Worm (Caenorhabditis elegans) whole organism, late embryonic: ENCODE data around the gene srh-11.
A peak's percentile ranks its signal among the peaks of the same experiment; 100 is the strongest.

Source experiments
- C08G9.2 ChIP-seq: sonication (generic microtip); optimal IDR thresholded peaks from 2 replicates; lab custom pipeline; 2016; ENCODE audit warnings: mild to moderate bottlenecking, missing genetic modification characterization, moderate library complexity, missing compliant biosample characterization
- K09A11.1 ChIP-seq: sonication (generic microtip); optimal IDR thresholded peaks from 2 replicates; lab custom pipeline; 2017; ENCODE audit warnings: antibody characterized with exemption, mild to moderate bottlenecking, missing genetic modification characterization, missing compliant biosample characterization; ENCODE audit not compliant: insufficient read depth
- T23F11.4 ChIP-seq: fragments of 200-800 bp; sonication (Bioruptor generic); optimal IDR thresholded peaks from 2 replicates; lab custom pipeline; 2018; ENCODE audit warnings: mild to moderate bottlenecking, missing genetic modification characterization, missing compliant biosample characterization
- ahr-1 ChIP-seq: sonication (generic microtip); optimal IDR thresholded peaks from 2 replicates; lab custom pipeline; 2016; ENCODE audit warnings: missing genetic modification characterization, missing compliant biosample characterization
- ama-1 ChIP-seq: fragments of 150-350 bp; optimal IDR thresholded peaks from 2 replicates; lab custom pipeline; 2014
- ceh-18 ChIP-seq: sonication (generic microtip); optimal IDR thresholded peaks from 2 replicates; lab custom pipeline; 2016; ENCODE audit warnings: missing genetic modification characterization, missing compliant biosample characterization
- ceh-2 ChIP-seq: sonication (generic microtip); optimal IDR thresholded peaks from 2 replicates; lab custom pipeline; 2016; ENCODE audit warnings: missing genotype, missing genetic modification characterization, missing compliant biosample characterization
- ceh-22 ChIP-seq: sonication (generic microtip); optimal IDR thresholded peaks from 2 replicates; lab custom pipeline; 2017; ENCODE audit warnings: missing biosample characterization, missing genetic modification characterization
- ceh-24 ChIP-seq: sonication (generic microtip); optimal IDR thresholded peaks from 2 replicates; lab custom pipeline; 2016; ENCODE audit warnings: mild to moderate bottlenecking, missing genetic modification characterization, missing compliant biosample characterization
- ceh-31 ChIP-seq: sonication (generic microtip); optimal IDR thresholded peaks from 2 replicates; lab custom pipeline; 2016; ENCODE audit warnings: missing genetic modification characterization, missing compliant biosample characterization
- ceh-45 ChIP-seq: fragments of 200-800 bp; sonication (Bioruptor generic); IDR thresholded peaks from 2 replicates; pipeline ENCODE4 v1.3.6; 2022; ENCODE audit warnings: missing genetic modification reagents, missing genetic modification characterization, missing compliant biosample characterization
- ceh-6 ChIP-seq: fragments of 200-800 bp; sonication (Bioruptor generic); optimal IDR thresholded peaks from 2 replicates; lab custom pipeline; 2018; ENCODE audit warnings: mild to moderate bottlenecking, missing genetic modification characterization, missing compliant biosample characterization
- dmd-4 ChIP-seq: sonication (generic microtip); optimal IDR thresholded peaks from 2 replicates; lab custom pipeline; 2016; ENCODE audit warnings: borderline replicate concordance, missing genetic modification characterization, missing compliant biosample characterization
- dve-1 ChIP-seq: sonication (generic microtip); optimal IDR thresholded peaks from 2 replicates; lab custom pipeline; 2017; ENCODE audit warnings: antibody characterized with exemption, mild to moderate bottlenecking, missing genetic modification characterization, missing compliant biosample characterization
- elt-4 ChIP-seq: sonication (generic microtip); optimal IDR thresholded peaks from 2 replicates; lab custom pipeline; 2016; ENCODE audit warnings: missing genetic modification characterization, missing compliant biosample characterization
- fax-1 ChIP-seq: sonication (generic microtip); optimal IDR thresholded peaks from 2 replicates; lab custom pipeline; 2016; ENCODE audit warnings: missing genotype, missing genetic modification characterization, missing compliant biosample characterization
- gmeb-2 ChIP-seq: sonication (generic microtip); optimal IDR thresholded peaks from 2 replicates; lab custom pipeline; 2016; ENCODE audit warnings: missing genetic modification characterization, inconsistent platforms, missing compliant biosample characterization
- madf-2 ChIP-seq: sonication (generic microtip); optimal IDR thresholded peaks from 2 replicates; lab custom pipeline; 2017; ENCODE audit warnings: missing genetic modification characterization, missing compliant biosample characterization
- mec-3 ChIP-seq: sonication (generic microtip); optimal IDR thresholded peaks from 2 replicates; lab custom pipeline; 2016; ENCODE audit warnings: borderline replicate concordance, missing genetic modification characterization, missing compliant biosample characterization
- nfya-1 ChIP-seq: sonication (generic microtip); optimal IDR thresholded peaks from 2 replicates; lab custom pipeline; 2017; ENCODE audit warnings: missing genetic modification characterization, mild to moderate bottlenecking, missing compliant biosample characterization, antibody characterized with exemption, moderate library complexity
- nhr-11 ChIP-seq: fragments of 150-350 bp; optimal IDR thresholded peaks from 2 replicates; lab custom pipeline; 2014; ENCODE audit warnings: missing biosample characterization, missing genetic modification characterization
- nhr-232 ChIP-seq: sonication (generic microtip); optimal IDR thresholded peaks from 2 replicates; lab custom pipeline; 2016; ENCODE audit warnings: missing genetic modification characterization, missing compliant biosample characterization
- odd-2 ChIP-seq: sonication (generic microtip); optimal IDR thresholded peaks from 2 replicates; lab custom pipeline; 2017; ENCODE audit warnings: antibody characterized with exemption, mild to moderate bottlenecking, missing genetic modification characterization, missing compliant biosample characterization
- pag-3 ChIP-seq: sonication (generic microtip); optimal IDR thresholded peaks from 2 replicates; lab custom pipeline; 2016; ENCODE audit warnings: missing compliant biosample characterization, missing genetic modification characterization, borderline replicate concordance
- pax-1 ChIP-seq: fragments of 150-350 bp; optimal IDR thresholded peaks from 2 replicates; lab custom pipeline; 2014; ENCODE audit warnings: missing biosample characterization, missing genetic modification characterization
- pha-4 ChIP-seq: fragments of 150-350 bp; optimal IDR thresholded peaks from 2 replicates; lab custom pipeline; 2018; ENCODE audit warnings: missing biosample characterization, missing genetic modification reagents, missing genetic modification characterization
- pqm-1 ChIP-seq: sonication (generic microtip); optimal IDR thresholded peaks from 2 replicates; lab custom pipeline; 2016; ENCODE audit warnings: missing genetic modification characterization, missing compliant biosample characterization
- ref-2 ChIP-seq: sonication (generic microtip); optimal IDR thresholded peaks from 2 replicates; lab custom pipeline; 2016; ENCODE audit warnings: missing genetic modification characterization, missing compliant biosample characterization
- sdc-2 ChIP-seq: sonication (generic microtip); optimal IDR thresholded peaks from 2 replicates; lab custom pipeline; 2016; ENCODE audit warnings: missing genotype, missing genetic modification characterization, missing compliant biosample characterization
- sox-2 ChIP-seq: fragments of 200-800 bp; sonication (Bioruptor generic); IDR thresholded peaks from 2 replicates; pipeline ENCODE4 v1.3.6; 2022; ENCODE audit warnings: missing genetic modification reagents, missing genetic modification characterization, missing compliant biosample characterization
- sox-4 ChIP-seq: sonication (generic microtip); optimal IDR thresholded peaks from 2 replicates; lab custom pipeline; 2017; ENCODE audit warnings: mild to moderate bottlenecking, missing genetic modification characterization, inconsistent platforms, missing compliant biosample characterization
- tbx-2 ChIP-seq: sonication (generic microtip); optimal IDR thresholded peaks from 2 replicates; lab custom pipeline; 2016; ENCODE audit warnings: missing genetic modification characterization, missing compliant biosample characterization
- ttx-3 ChIP-seq: sonication (generic microtip); optimal IDR thresholded peaks from 2 replicates; lab custom pipeline; 2016; ENCODE audit warnings: missing genetic modification reagents, missing genetic modification characterization, missing compliant biosample characterization
- unc-42 ChIP-seq: sonication (generic microtip); optimal IDR thresholded peaks from 2 replicates; lab custom pipeline; 2016; ENCODE audit warnings: missing genotype, missing genetic modification characterization, missing compliant biosample characterization
- unc-55 ChIP-seq: sonication (generic microtip); optimal IDR thresholded peaks from 2 replicates; lab custom pipeline; 2017; ENCODE audit warnings: missing biosample characterization, missing genetic modification reagents, missing genetic modification characterization

srh-11 gene

ce11 chrX:8286164-8286563 is 32.7 kb downstream of the srh-11 start:
- TF ChIP-seq ama-1 (lab: Kevin White, UChicago) (no peak), gmeb-2 (tag; lab: Kevin White, UChicago) (no peak)

ce11 chrX:8285169-8285796 is 33.6 kb downstream of the srh-11 start, which contains the start of the genes fis-2 and F13B9.2:
Gene fis-2, minus strand, starts transcription at chrX:8285219.
Gene F13B9.2, plus strand, starts transcription at chrX:8285683.
- TF ChIP-seq fax-1 (no peak), ceh-24 (tag; lab: Kevin White, UChicago) (no peak), dmd-4 (tag; lab: Kevin White, UChicago) (no peak), unc-55 (GFP tag; lab: Kevin White, UChicago) (no peak)

ce11 chrX:8284003-8284402 is 34.8 kb downstream of the srh-11 start:
- no peak for TF ChIP-seq pqm-1 (tag; lab: Kevin White, UChicago)
- no peak for TF ChIP-seq ahr-1 (tag; lab: Kevin White, UChicago)
- TF ChIP-seq pax-1 (tag; lab: Kevin White, UChicago), result no peak
- TF ChIP-seq ceh-24 (tag; lab: Kevin White, UChicago), result no peak
- no peak for TF ChIP-seq pha-4 (tag; lab: Kevin White, UChicago)
- no peak for TF ChIP-seq dve-1
- TF ChIP-seq fax-1, result no peak
- TF ChIP-seq madf-2 (tag; lab: Kevin White, UChicago), result no peak
- TF ChIP-seq elt-4 (tag; lab: Kevin White, UChicago), result no peak

ce11 chrX:8276984-8277383 is 41.9 kb downstream of the srh-11 start:
- TF ChIP-seq ceh-2 (no peak), ttx-3 (tag; lab: Kevin White, UChicago) (no peak), ceh-24 (tag; lab: Kevin White, UChicago) (no peak), tbx-2 (no peak), nhr-232 (tag; lab: Kevin White, UChicago) (no peak), T23F11.4 (no peak), dve-1 (no peak), K09A11.1 (tag; lab: Kevin White, UChicago) (no peak), madf-2 (tag; lab: Kevin White, UChicago) (no peak), sdc-2 (tag; lab: Kevin White, UChicago) (no peak), mec-3 (tag; lab: Kevin White, UChicago) (no peak), pag-3 (tag; lab: Kevin White, UChicago) (no peak), sox-2 (GFP tag; lab: Robert Waterston, UW) (no peak), ceh-45 (GFP tag; lab: Robert Waterston, UW) (no peak), sox-4 (tag; lab: Kevin White, UChicago) (no peak), ceh-22 (tag; lab: Kevin White, UChicago) (no peak), nhr-11 (tag; lab: Kevin White, UChicago) (no peak)

ce11 chrX:8276333-8276732 is 42.5 kb downstream of the srh-11 start:
- no peak for TF ChIP-seq ceh-6 (GFP tag; lab: Kevin White, UChicago)
- peak; percentile 52 for TF ChIP-seq ceh-18 (tag; lab: Kevin White, UChicago)
- peak; percentile 26 for TF ChIP-seq nfya-1 (tag; lab: Kevin White, UChicago)
- TF ChIP-seq ref-2 (tag; lab: Kevin White, UChicago), result peak; percentile 17
- no peak for TF ChIP-seq odd-2 (tag; lab: Kevin White, UChicago)
- no peak for TF ChIP-seq C08G9.2
- TF ChIP-seq unc-42 (tag; lab: Kevin White, UChicago), result peak; percentile 32
- TF ChIP-seq ceh-31, result peak; percentile 18
- peak; percentile 55 for TF ChIP-seq tbx-2
